Fruit fly (Drosophila melanogaster) whole organism, embryonic: ENCODE measurements around the gene Snx1.

Source experiments
- Atf3 ChIP-seq: fragments of 200-800 bp; sonication (Bioruptor generic); optimal IDR thresholded peaks from 3 replicates; lab custom pipeline; 2016; ENCODE audit warnings: missing biosample characterization, missing genetic modification characterization
- Awh ChIP-seq: fragments of 200-800 bp; sonication (Bioruptor generic); IDR thresholded peaks from 2 replicates; pipeline ENCODE4, ENCODE4 v1.3.6; 2022; ENCODE audit warnings: missing biosample characterization, missing genetic modification characterization
- CG10209 ChIP-seq: fragments of 200-800 bp; sonication (Bioruptor generic); optimal IDR thresholded peaks from 3 replicates; lab custom pipeline; 2017; ENCODE audit warnings: missing biosample characterization, mild to moderate bottlenecking, missing genetic modification characterization, missing genetic modification reagents
- CG10959 ChIP-seq: fragments of 200-800 bp; sonication (Bioruptor generic); IDR thresholded peaks from 2 replicates; pipeline ENCODE4 v1.3.6; 2022; ENCODE audit warnings: missing biosample characterization, missing genetic modification characterization
- CG12155 ChIP-seq: fragments of 200-800 bp; sonication (Bioruptor generic); optimal IDR thresholded peaks from 3 replicates; lab custom pipeline; 2016; ENCODE audit warnings: missing biosample characterization, missing genetic modification characterization
- CG12391 ChIP-seq: fragments of 200-800 bp; sonication (Bioruptor generic); optimal IDR thresholded peaks from 3 replicates; lab custom pipeline; 2018; ENCODE audit warnings: missing biosample characterization, mild to moderate bottlenecking, missing genetic modification characterization, moderate library complexity
- CG12659 ChIP-seq: fragments of 200-800 bp; sonication (Bioruptor generic); optimal IDR thresholded peaks from 3 replicates; lab custom pipeline; 2017; ENCODE audit warnings: mild to moderate bottlenecking, missing biosample characterization, missing genetic modification reagents, missing genetic modification characterization
- CG12769 ChIP-seq: fragments of 200-800 bp; sonication (Bioruptor generic); optimal IDR thresholded peaks from 2 replicates; lab custom pipeline; 2019; ENCODE audit warnings: missing biosample characterization, mild to moderate bottlenecking, missing genetic modification characterization, moderate library complexity
- CG15073 ChIP-seq: fragments of 200-800 bp; sonication (Bioruptor generic); optimal IDR thresholded peaks from 2 replicates; lab custom pipeline; 2016; ENCODE audit warnings: missing biosample characterization, missing genetic modification characterization
- CG1529 ChIP-seq: fragments of 200-800 bp; sonication (Bioruptor generic); optimal IDR thresholded peaks from 3 replicates; lab custom pipeline; 2018; ENCODE audit warnings: missing biosample characterization, missing genetic modification characterization
- CG16813 ChIP-seq: fragments of 200-800 bp; sonication (Bioruptor generic); IDR thresholded peaks from 3 replicates; pipeline ENCODE4 v1.3.6; 2022; ENCODE audit warnings: missing biosample characterization, missing genetic modification characterization; ENCODE audit not compliant: partially characterized antibody
- CG17912 ChIP-seq: fragments of 200-800 bp; sonication (Bioruptor generic); optimal IDR thresholded peaks from 2 replicates; lab custom pipeline; 2018; ENCODE audit warnings: missing biosample characterization, mild to moderate bottlenecking, missing genetic modification characterization
- CG3065 ChIP-seq: fragments of 200-800 bp; sonication (Bioruptor generic); optimal IDR thresholded peaks from 2 replicates; lab custom pipeline; 2016; ENCODE audit warnings: missing biosample characterization, missing genetic modification characterization
- CG31365 ChIP-seq: fragments of 200-800 bp; sonication (Bioruptor generic); optimal IDR thresholded peaks from 2 replicates; lab custom pipeline; 2018; ENCODE audit warnings: missing biosample characterization, mild to moderate bottlenecking, missing genetic modification characterization
- CG32772 ChIP-seq: fragments of 200-800 bp; sonication (Bioruptor generic); IDR thresholded peaks from 2 replicates; pipeline ENCODE4 v1.3.6; 2022; ENCODE audit warnings: missing biosample characterization, missing genetic modification characterization
- CG33557 ChIP-seq: fragments of 200-800 bp; sonication (Bioruptor generic); optimal IDR thresholded peaks from 2 replicates; lab custom pipeline; 2019; ENCODE audit warnings: missing biosample characterization, mild to moderate bottlenecking, missing genetic modification characterization, moderate library complexity
- CG3407 ChIP-seq: fragments of 200-800 bp; sonication (Bioruptor generic); optimal IDR thresholded peaks from 2 replicates; lab custom pipeline; 2018; ENCODE audit warnings: missing biosample characterization, mild to moderate bottlenecking, missing genetic modification characterization
- CG3995 ChIP-seq: fragments of 200-800 bp; sonication (Bioruptor generic); optimal IDR thresholded peaks from 3 replicates; lab custom pipeline; 2016; ENCODE audit warnings: missing biosample characterization, missing genetic modification characterization
- CG4328 ChIP-seq: fragments of 200-800 bp; sonication (Bioruptor generic); optimal IDR thresholded peaks from 3 replicates; lab custom pipeline; 2017; ENCODE audit warnings: missing biosample characterization, missing genetic modification reagents, missing genetic modification characterization
- CG6813 ChIP-seq: fragments of 200-800 bp; sonication (Bioruptor generic); optimal IDR thresholded peaks from 2 replicates; lab custom pipeline; 2017; ENCODE audit warnings: missing biosample characterization, missing genetic modification characterization, mild to moderate bottlenecking, moderate library complexity, missing genetic modification reagents
- CG7357 ChIP-seq: fragments of 200-800 bp; sonication (Bioruptor generic); IDR thresholded peaks from 3 replicates; pipeline ENCODE4 v1.3.6; 2022; ENCODE audit warnings: missing biosample characterization, missing genetic modification characterization
- D ChIP-seq, 2 experiments: fragments of 200-800 bp in 1 of 2; fragments of >200 bp in 1 of 2; sonication (Bioruptor generic) in 1 of 2; optimal IDR thresholded peaks; 2 replicates in 1 of 2; 3 replicates in 1 of 2; lab custom pipeline; 2017; ENCODE audit warnings: mild to moderate bottlenecking in 1 of 2, missing biosample characterization in 1 of 2, missing genetic modification characterization in 1 of 2, missing genetic modification reagents in 1 of 2
- Eip74EF ChIP-seq, 2 experiments: fragments of 200-800 bp in 1 of 2; fragments of >200 bp in 1 of 2; sonication (Bioruptor generic) in 1 of 2; optimal IDR thresholded peaks; 2 replicates each; lab custom pipeline; 2017 to 2019; ENCODE audit warnings: missing biosample characterization in 2 of 2, missing genetic modification characterization in 2 of 2, mild to moderate bottlenecking in 1 of 2, moderate library complexity in 1 of 2
- Hmr ChIP-seq: fragments of 200-800 bp; sonication (Bioruptor generic); optimal IDR thresholded peaks from 3 replicates; lab custom pipeline; 2017; ENCODE audit warnings: mild to moderate bottlenecking, missing biosample characterization, missing genetic modification reagents, missing genetic modification characterization
- Hmx ChIP-seq: fragments of 200-800 bp; sonication (Bioruptor generic); optimal IDR thresholded peaks from 2 replicates; lab custom pipeline; 2016; ENCODE audit warnings: missing biosample characterization, missing genetic modification characterization
- Lpt ChIP-seq: fragments of >200 bp; optimal IDR thresholded peaks from 2 replicates; lab custom pipeline; 2018; ENCODE audit warnings: missing biosample characterization, missing genetic modification characterization
- Meics ChIP-seq: fragments of 200-800 bp; sonication (Bioruptor generic); optimal IDR thresholded peaks from 2 replicates; lab custom pipeline; 2017; ENCODE audit warnings: missing biosample characterization, mild to moderate bottlenecking, missing genetic modification characterization
- NC2α ChIP-seq: fragments of 200-800 bp; sonication (Bioruptor generic); optimal IDR thresholded peaks from 2 replicates; lab custom pipeline; 2016; ENCODE audit warnings: missing biosample characterization, missing genetic modification characterization
- Optix ChIP-seq: fragments of 200-800 bp; sonication (Bioruptor generic); IDR thresholded peaks from 3 replicates; pipeline ENCODE4 v1.3.6; 2022; ENCODE audit warnings: missing biosample characterization, missing genetic modification characterization
- Poxn ChIP-seq: fragments of 200-800 bp; sonication (Bioruptor generic); IDR thresholded peaks from 2 replicates; pipeline ENCODE4 v1.3.6; 2022; ENCODE audit warnings: missing biosample characterization, missing genetic modification characterization
- ac ChIP-seq: fragments of 200-800 bp; sonication (Bioruptor generic); optimal IDR thresholded peaks from 3 replicates; lab custom pipeline; 2017; ENCODE audit warnings: missing biosample characterization, mild to moderate bottlenecking, missing genetic modification characterization
- ash1 ChIP-seq: fragments of 200-800 bp; sonication (Bioruptor generic); optimal IDR thresholded peaks from 2 replicates; lab custom pipeline; 2018; ENCODE audit warnings: missing biosample characterization, mild to moderate bottlenecking, missing genetic modification characterization
- dysf ChIP-seq: fragments of 200-800 bp; sonication (Bioruptor generic); IDR thresholded peaks from 3 replicates; pipeline ENCODE4 v1.3.6; 2022; ENCODE audit warnings: missing biosample characterization, missing genetic modification characterization
- en ChIP-seq: fragments of 200-800 bp; sonication (Bioruptor generic); optimal IDR thresholded peaks from 2 replicates; lab custom pipeline; 2016; ENCODE audit warnings: missing biosample characterization, missing genetic modification characterization
- gcm2 ChIP-seq: fragments of 200-800 bp; sonication (Bioruptor generic); optimal IDR thresholded peaks from 2 replicates; lab custom pipeline; 2016; ENCODE audit warnings: missing biosample characterization, missing genetic modification characterization
- jumu ChIP-seq: fragments of 200-800 bp; sonication (Bioruptor generic); optimal IDR thresholded peaks from 3 replicates; lab custom pipeline; 2016; ENCODE audit warnings: missing biosample characterization, missing genetic modification characterization
- kah ChIP-seq: fragments of 200-800 bp; sonication (Bioruptor generic); optimal IDR thresholded peaks from 2 replicates; lab custom pipeline; 2018; ENCODE audit warnings: missing biosample characterization, mild to moderate bottlenecking, missing genetic modification characterization
- kni ChIP-seq: fragments of 200-800 bp; sonication (Bioruptor generic); optimal IDR thresholded peaks from 3 replicates; lab custom pipeline; 2017; ENCODE audit warnings: mild to moderate bottlenecking, missing biosample characterization, missing genetic modification reagents, missing genetic modification characterization
- maf-S ChIP-seq: fragments of 200-800 bp; sonication (Bioruptor generic); optimal IDR thresholded peaks from 2 replicates; lab custom pipeline; 2016; ENCODE audit warnings: missing biosample characterization, missing genetic modification characterization
- mld ChIP-seq: fragments of 200-800 bp; sonication (Bioruptor generic); IDR thresholded peaks from 3 replicates; pipeline ENCODE4 v1.3.6; 2022; ENCODE audit warnings: missing biosample characterization, missing genetic modification characterization; ENCODE audit not compliant: partially characterized antibody
- nau ChIP-seq: fragments of 200-800 bp; sonication (Bioruptor generic); optimal IDR thresholded peaks from 3 replicates; lab custom pipeline; 2017; ENCODE audit warnings: missing biosample characterization, mild to moderate bottlenecking, missing genetic modification characterization, missing genetic modification reagents
- nerfin-2 ChIP-seq: fragments of 200-800 bp; sonication (Bioruptor generic); IDR thresholded peaks from 2 replicates; pipeline ENCODE4 v1.3.6; 2022; ENCODE audit warnings: missing biosample characterization, missing genetic modification characterization; ENCODE audit not compliant: partially characterized antibody
- pan ChIP-seq, 4 experiments: fragments of >200 bp in 3 of 4; fragments of 200-800 bp in 1 of 4; sonication (Bioruptor generic) in 1 of 4; optimal IDR thresholded peaks in 3 of 4; IDR thresholded peaks in 1 of 4; 2 replicates each; pipeline versions ENCODE4 v1.3.6 to Lab custom; 2017 to 2022; ENCODE audit warnings: missing biosample characterization in 2 of 4, missing genetic modification characterization in 2 of 4, mixed read lengths in 1 of 4
- pho ChIP-seq: fragments of 200-800 bp; sonication (Bioruptor generic); optimal IDR thresholded peaks from 2 replicates; lab custom pipeline; 2016; ENCODE audit warnings: missing biosample characterization, missing genetic modification characterization
- pnt ChIP-seq: fragments of 200-800 bp; sonication (Bioruptor generic); optimal IDR thresholded peaks from 3 replicates; lab custom pipeline; 2016; ENCODE audit warnings: missing biosample characterization, missing genetic modification characterization
- ro ChIP-seq: fragments of 200-800 bp; sonication (Bioruptor generic); IDR thresholded peaks from 2 replicates; pipeline ENCODE4 v1.3.6; 2022; ENCODE audit warnings: missing biosample characterization, missing genetic modification characterization
- so ChIP-seq: fragments of 200-800 bp; sonication (Bioruptor generic); IDR thresholded peaks from 3 replicates; pipeline ENCODE4 v1.3.6; 2022; ENCODE audit warnings: missing biosample characterization, missing genetic modification characterization
- wek ChIP-seq: fragments of 200-800 bp; sonication (Bioruptor generic); optimal IDR thresholded peaks from 3 replicates; lab custom pipeline; 2018; ENCODE audit warnings: missing biosample characterization, mild to moderate bottlenecking, missing genetic modification characterization, moderate library complexity
- zen2 ChIP-seq: fragments of 200-800 bp; sonication (Bioruptor generic); IDR thresholded peaks from 3 replicates; pipeline ENCODE4 v1.3.6; 2022; ENCODE audit warnings: missing biosample characterization, missing genetic modification characterization; ENCODE audit not compliant: partially characterized antibody

Snx1 gene

DNA sequence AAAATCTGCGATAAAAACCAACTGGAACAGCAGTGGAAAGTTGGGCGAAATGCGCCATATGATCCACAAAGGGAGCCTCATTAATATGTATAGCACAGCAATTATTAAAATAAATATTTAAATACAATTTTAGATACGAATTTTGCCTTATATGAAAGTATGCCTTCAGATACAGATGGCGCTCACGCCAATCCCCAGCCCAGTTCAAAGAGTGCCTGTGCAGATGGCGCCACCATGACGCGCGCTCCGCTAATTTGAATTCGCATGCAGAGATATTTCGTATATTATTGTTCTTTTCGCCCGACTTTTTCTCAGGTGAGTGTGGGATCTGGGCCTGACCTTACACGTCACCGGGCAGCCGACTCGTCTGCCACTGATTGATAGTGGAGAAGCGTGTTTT lies 22.8 kb downstream of the Snx1 start, which contains the start of gene Pgant4 (continued):
- peak; percentile 68 for TF ChIP-seq Optix (GFP tag; lab: Robert Waterston, UW)
- 0 out of 2 replicates have a peak, but pooled peaks have one; percentile 29 for TF ChIP-seq Awh
- TF ChIP-seq Eip74EF (GFP tag; optimal IDR thresholded peaks at IDR 0.05; lab: Kevin White, UChicago), result no peak
- TF ChIP-seq mld (GFP tag; lab: Robert Waterston, UW), result no peak
- TF ChIP-seq CG32772, result peak; percentile 50; the same call in 1 of the 2 replicates
- no peak for TF ChIP-seq kah (GFP tag; lab: Kevin White, UChicago)
- no peak for TF ChIP-seq en (GFP tag; lab: Kevin White, UChicago)
- TF ChIP-seq CG31365 (tag; lab: Kevin White, UChicago), result peak; percentile 14
- TF ChIP-seq CG12391 (tag; lab: Kevin White, UChicago), result peak; percentile 18
- peak; percentile 15 for TF ChIP-seq Atf3 (GFP tag; lab: Kevin White, UChicago)
- no peak for TF ChIP-seq CG3995 (GFP tag; lab: Kevin White, UChicago)
- no peak for TF ChIP-seq nau
- peak; percentile 74 for TF ChIP-seq dysf (GFP tag; lab: Robert Waterston, UW)
- peak; percentile 33 for TF ChIP-seq pnt (GFP tag; lab: Kevin White, UChicago)
- TF ChIP-seq CG10959, result peak; percentile 62; the same call in 1 of the 2 replicates
- no peak for TF ChIP-seq CG33557 (GFP tag; lab: Kevin White, UChicago)
- TF ChIP-seq CG6813 (GFP tag; lab: Kevin White, UChicago), result peak; percentile 26
- TF ChIP-seq D (optimal IDR thresholded peaks at IDR 0.05; lab: Kevin White, UChicago), result no peak
- TF ChIP-seq D (GFP tag; optimal IDR thresholded peaks at IDR 0.05; lab: Kevin White, UChicago), result peak; percentile 6
- no peak for TF ChIP-seq CG4328 (GFP tag; lab: Kevin White, UChicago)
- peak; percentile 43; the same call in 1 of the 3 replicates for TF ChIP-seq CG7357 (GFP tag; lab: Robert Waterston, UW)
- TF ChIP-seq nerfin-2 (GFP tag; lab: Robert Waterston, UW), result no peak
- no peak for TF ChIP-seq CG12769 (tag; lab: Kevin White, UChicago)
- no peak for TF ChIP-seq pho (GFP tag; lab: Kevin White, UChicago)
- peak; percentile 41 for TF ChIP-seq CG12155 (GFP tag; lab: Kevin White, UChicago)
- TF ChIP-seq Poxn (GFP tag; lab: Robert Waterston, UW), result no peak
- TF ChIP-seq Hmr (GFP tag; lab: Kevin White, UChicago), result peak; percentile 44
- no peak for TF ChIP-seq CG3407 (GFP tag; lab: Kevin White, UChicago)
- peak; percentile 61 for TF ChIP-seq Meics
- TF ChIP-seq ash1 (GFP tag; lab: Kevin White, UChicago), result no peak
- TF ChIP-seq CG10209, result peak; percentile 37
- TF ChIP-seq so (GFP tag; lab: Robert Waterston, UW), result 0 out of 3 replicates have a peak, but pooled peaks have one; percentile 16
- TF ChIP-seq CG16813, result 0 out of 3 replicates have a peak, but pooled peaks have one; percentile 30
- no peak for TF ChIP-seq maf-S (GFP tag; lab: Kevin White, UChicago)
- peak; percentile 29; the same call in 1 of the 2 replicates for TF ChIP-seq ro
- TF ChIP-seq zen2 (GFP tag; lab: Robert Waterston, UW), result no peak
- no peak for TF ChIP-seq ac (GFP tag; lab: Kevin White, UChicago)
- TF ChIP-seq pan (optimal IDR thresholded peaks at IDR 0.05; lab: Kevin White, UChicago), result no peak
- peak in 1 of 2 experiments; percentile 76 for TF ChIP-seq pan (GFP tag; optimal IDR thresholded peaks at IDR 0.05 in 1 of 2, IDR thresholded peaks at IDR 0.05 in 1 of 2)
- no peak for TF ChIP-seq gcm2
- no peak for TF ChIP-seq CG1529 (GFP tag; lab: Kevin White, UChicago)
- peak; percentile 73 for TF ChIP-seq CG17912 (GFP tag; lab: Kevin White, UChicago)
- TF ChIP-seq Hmx (GFP tag; lab: Kevin White, UChicago), result no peak
- TF ChIP-seq kni (GFP tag; lab: Kevin White, UChicago), result no peak
- TF ChIP-seq wek (GFP tag; lab: Kevin White, UChicago), result peak; percentile 18
- TF ChIP-seq CG3065 (GFP tag; lab: Kevin White, UChicago), result no peak
- no peak for TF ChIP-seq jumu (GFP tag; lab: Kevin White, UChicago)
- no peak for TF ChIP-seq Lpt (GFP tag; lab: Kevin White, UChicago)
- TF ChIP-seq NC2α (GFP tag; lab: Kevin White, UChicago), result no peak
- TF ChIP-seq CG12659 (GFP tag; lab: Kevin White, UChicago), result peak; percentile 50
- TF ChIP-seq CG15073 (GFP tag; lab: Kevin White, UChicago), result no peak
